Worm (Caenorhabditis elegans) whole organism, L4 larva: ENCODE data around the gene Y102A11A.3.

Experiments used
- D1046.2 ChIP-seq: fragments of 200-800 bp; sonication (Bioruptor generic); IDR thresholded peaks from 2 replicates; pipeline ENCODE4 v1.3.6; 2022; ENCODE audit warnings: missing genetic modification characterization, missing compliant biosample characterization
- R02D3.7 ChIP-seq: fragments of 150-350 bp; sonication (generic microtip); optimal IDR thresholded peaks from 3 replicates; lab custom pipeline; 2014; ENCODE audit warnings: missing biosample characterization, missing genetic modification characterization
- duxl-1 ChIP-seq: sonication (generic microtip); optimal IDR thresholded peaks from 2 replicates; lab custom pipeline; 2016; ENCODE audit warnings: mild to moderate bottlenecking, missing genetic modification characterization, moderate library complexity, missing compliant biosample characterization; ENCODE audit not compliant: poor library complexity
- fos-1 ChIP-seq: fragments of 150-350 bp; optimal IDR thresholded peaks from 2 replicates; lab custom pipeline; 2014; ENCODE audit warnings: missing biosample characterization, missing genetic modification characterization
- hlh-11 ChIP-seq: fragments of 200-800 bp; sonication (Bioruptor generic); optimal IDR thresholded peaks from 2 replicates; lab custom pipeline; 2018; ENCODE audit warnings: mild to moderate bottlenecking, missing genetic modification characterization, missing compliant biosample characterization
- mep-1 ChIP-seq: fragments of 150-350 bp; sonication (generic microtip); optimal IDR thresholded peaks from 3 replicates; lab custom pipeline; 2014; ENCODE audit warnings: missing biosample characterization, missing genetic modification characterization
- nhr-25 ChIP-seq: sonication (generic microtip); optimal IDR thresholded peaks from 2 replicates; lab custom pipeline; 2017; ENCODE audit warnings: missing genetic modification characterization, mild to moderate bottlenecking, missing compliant biosample characterization, antibody characterized with exemption, moderate library complexity, borderline replicate concordance; ENCODE audit not compliant: insufficient read depth
- nhr-28 ChIP-seq: fragments of 150-350 bp; optimal IDR thresholded peaks from 2 replicates; lab custom pipeline; 2014; ENCODE audit warnings: missing biosample characterization, missing genetic modification characterization
- nhr-48 ChIP-seq: sonication (generic microtip); optimal IDR thresholded peaks from 2 replicates; lab custom pipeline; 2016; ENCODE audit warnings: mild to moderate bottlenecking, missing genetic modification characterization, missing compliant biosample characterization
- nhr-6 ChIP-seq: fragments of 150-350 bp; optimal IDR thresholded peaks from 2 replicates; lab custom pipeline; 2014; ENCODE audit warnings: missing biosample characterization, missing genetic modification characterization
- zag-1 ChIP-seq: fragments of 150-350 bp; optimal IDR thresholded peaks from 2 replicates; lab custom pipeline; 2014; ENCODE audit warnings: missing biosample characterization, missing genetic modification characterization

ce11 chrX:2014521-2014920 is 4.4 kb upstream of the Y102A11A.3 start:
- TF ChIP-seq duxl-1 (no peak), nhr-48 (tag; lab: Kevin White, UChicago) (peak; percentile 50), fos-1 (tag; lab: Kevin White, UChicago) (no peak), zag-1 (tag; lab: Kevin White, UChicago) (no peak), nhr-25 (tag; lab: Kevin White, UChicago) (no peak), nhr-28 (peak; percentile 80), D1046.2 (GFP tag; lab: Robert Waterston, UW) (no peak), nhr-6 (tag; lab: Kevin White, UChicago) (no peak), R02D3.7 (tag; lab: Kevin White, UChicago) (no peak), hlh-11 (peak; percentile 77), mep-1 (tag; lab: Kevin White, UChicago) (peak; percentile 24)
